Fruit fly (Drosophila melanogaster): Measurements from ENCODE around the gene rha.
A peak's percentile ranks its signal among the peaks of the same experiment; 100 is the strongest.

The rha gene

DNA sequence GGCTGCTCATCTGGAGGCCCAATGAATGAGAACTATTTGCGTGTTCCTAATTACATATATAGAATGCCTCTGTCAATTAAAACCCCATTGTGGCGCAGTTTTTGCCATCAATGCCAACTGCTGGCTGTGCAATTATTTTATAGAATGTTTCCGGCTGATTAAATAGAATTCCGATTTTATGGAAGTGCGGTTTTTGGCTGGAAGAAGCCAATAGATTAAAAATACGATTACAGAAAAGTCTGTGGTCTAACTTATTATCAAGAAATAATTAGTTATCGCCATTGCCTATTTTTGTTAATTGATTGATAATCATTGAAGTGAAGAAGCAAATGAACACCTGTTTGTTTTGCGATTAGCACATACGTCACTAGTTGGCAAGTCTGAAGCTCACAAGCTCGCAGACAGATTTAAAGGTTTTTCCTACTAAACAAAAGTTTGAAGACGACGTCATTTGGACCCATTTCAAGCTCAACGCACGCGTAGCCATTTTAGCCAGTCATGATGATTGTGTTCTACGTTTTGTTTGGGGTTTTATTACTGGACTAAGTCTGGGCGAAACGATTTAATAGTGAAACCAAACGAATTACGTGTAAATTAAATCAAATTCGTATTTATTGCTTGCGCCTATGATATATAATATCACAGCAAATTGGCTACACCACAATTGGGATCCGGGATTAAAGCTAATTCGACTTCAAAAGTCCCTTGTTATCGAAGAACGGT lies 34.1 kb upstream of the rha start:
- TF ChIP-seq lz (GFP tag; optimal IDR thresholded peaks at IDR 0.05) (no peak), vri (GFP tag; optimal IDR thresholded peaks at IDR 0.05) (peak; percentile 26), CG6854 (GFP tag; optimal IDR thresholded peaks at IDR 0.05) (no peak), fkh (GFP tag; optimal IDR thresholded peaks at IDR 0.05) (peak; percentile 56), net (GFP tag; optimal IDR thresholded peaks at IDR 0.05) (no peak), Blimp-1 (GFP tag; optimal IDR thresholded peaks at IDR 0.05) (no peak)

DNA sequence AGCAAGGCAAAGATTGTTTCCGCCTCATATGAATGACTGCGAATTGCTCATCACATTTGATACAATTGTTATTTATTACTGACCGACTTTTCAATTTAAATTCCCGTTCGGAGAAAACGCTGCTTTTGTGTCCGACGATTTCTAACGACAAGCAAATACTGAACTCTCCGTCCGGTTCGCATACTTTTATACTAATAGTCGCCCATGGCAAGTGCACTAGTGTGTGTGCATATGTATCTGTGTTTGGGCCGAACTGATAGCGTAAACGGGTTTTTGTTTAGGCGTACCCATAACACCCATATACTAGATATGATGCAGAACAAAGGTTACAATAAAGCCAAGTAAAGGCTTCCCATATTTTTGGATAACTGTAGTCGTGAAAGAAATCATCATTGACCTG lies 31.8 kb upstream of the rha start, which contains the start of gene CG10550:
CG10550 (minus strand) TSS at position 164 of the 400 bp plus-strand sequence.
- TF ChIP-seq spab (GFP tag; optimal IDR thresholded peaks at IDR 0.05) (no peak), topi (GFP tag; optimal IDR thresholded peaks at IDR 0.05) (no peak), Smox (GFP tag; optimal IDR thresholded peaks at IDR 0.05) (no peak), CG11902 (GFP tag; optimal IDR thresholded peaks at IDR 0.05) (no peak), CG3032 (tag; optimal IDR thresholded peaks at IDR 0.05) (no peak), pdm3 (GFP tag; optimal IDR thresholded peaks at IDR 0.05) (no peak), CG34406 (GFP tag; optimal IDR thresholded peaks at IDR 0.05) (no peak), vri (GFP tag; optimal IDR thresholded peaks at IDR 0.05) (no peak), ss (GFP tag; optimal IDR thresholded peaks at IDR 0.05) (no peak), dsx (GFP tag; optimal IDR thresholded peaks at IDR 0.05; ENCODE audit: poor library complexity, severe bottlenecking) (no peak), fd59A (GFP tag; optimal IDR thresholded peaks at IDR 0.05) (no peak), CG15336 (GFP tag; IDR thresholded peaks at IDR 0.05) (no peak)

DNA sequence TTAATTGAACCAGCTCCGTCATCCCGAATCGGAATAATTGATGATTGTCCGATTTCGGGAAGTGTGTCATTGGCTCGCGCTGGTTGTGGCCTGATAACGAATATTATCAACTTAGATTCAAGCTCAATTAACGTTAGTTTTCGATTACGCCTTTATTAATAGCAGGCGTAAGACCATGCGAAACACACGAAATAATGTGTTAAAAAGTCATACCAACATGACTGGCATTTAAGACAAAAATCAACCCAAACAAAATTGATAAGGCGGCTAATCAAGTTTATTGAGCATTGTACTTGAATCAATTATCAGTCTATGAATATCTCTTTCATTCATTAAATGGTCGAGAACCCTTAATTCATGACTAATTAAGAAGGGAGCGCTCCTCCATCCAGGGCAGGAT lies 30.9 kb upstream of the rha start:
- peak; percentile 9 for TF ChIP-seq vri (GFP tag; optimal IDR thresholded peaks at IDR 0.05)
- TF ChIP-seq Ets96B (tag; optimal IDR thresholded peaks at IDR 0.05) = no peak
- no peak for TF ChIP-seq Ets21C (GFP tag; optimal IDR thresholded peaks at IDR 0.05)

DNA sequence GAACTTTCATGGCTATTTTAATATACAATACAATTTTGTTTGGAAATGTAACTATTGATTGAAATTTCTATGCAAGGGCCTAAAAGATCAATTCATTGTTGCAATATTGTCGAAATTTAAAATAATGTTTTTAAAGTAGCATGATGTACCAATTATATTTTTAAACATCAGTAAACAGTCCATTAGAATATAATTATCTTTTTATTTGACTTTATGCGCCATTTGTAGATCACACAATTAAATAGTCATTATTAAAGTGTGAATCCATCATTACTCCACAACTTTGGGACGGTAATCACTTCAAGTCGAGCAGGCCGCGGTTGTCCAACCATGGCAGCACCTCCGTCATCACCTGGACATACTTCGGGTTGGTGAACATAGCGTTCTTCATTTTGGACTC lies 29.2 kb upstream of the rha start, which contains the start of gene CG31099:
CG31099 (minus strand) TSS at position 101 of the 400 bp plus-strand sequence.
- TF ChIP-seq Eip93F (GFP tag; optimal IDR thresholded peaks at IDR 0.05) (no peak), OdsH (GFP tag; optimal IDR thresholded peaks at IDR 0.05) (no peak), salr (GFP tag; optimal IDR thresholded peaks at IDR 0.05) (no peak), CG6276 (GFP tag; optimal IDR thresholded peaks at IDR 0.05) (no peak), CG34406 (GFP tag; optimal IDR thresholded peaks at IDR 0.05) (no peak), Lpt (GFP tag; optimal IDR thresholded peaks at IDR 0.05) (no peak), Blimp-1 (GFP tag; optimal IDR thresholded peaks at IDR 0.05) (no peak)

DNA sequence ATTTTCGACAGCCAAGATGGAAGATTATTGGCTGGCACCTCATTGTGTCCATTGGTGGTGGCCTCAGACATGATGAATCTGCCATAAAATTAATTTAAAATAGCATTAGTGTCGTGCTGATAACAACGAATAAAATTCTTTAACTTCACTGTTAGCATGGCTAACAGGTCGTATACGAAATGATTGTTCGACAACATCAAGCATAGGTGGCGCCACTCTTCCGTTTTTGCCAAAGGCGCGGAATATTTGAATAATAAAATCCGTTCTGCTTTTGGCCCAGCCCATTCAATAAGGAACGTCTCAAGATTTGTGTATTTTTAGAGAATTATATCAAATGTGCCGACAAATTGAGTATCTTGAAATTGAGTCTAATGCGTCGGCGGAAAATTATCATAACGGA lies 27.5 kb upstream of the rha start:
- TF ChIP-seq topi (GFP tag; optimal IDR thresholded peaks at IDR 0.05) = no peak
- TF ChIP-seq cyc (GFP tag; optimal IDR thresholded peaks at IDR 0.05) = no peak
- no peak for TF ChIP-seq Smox (GFP tag; optimal IDR thresholded peaks at IDR 0.05)
- TF ChIP-seq Eip78C (GFP tag) = no peak
- no peak for TF ChIP-seq fd59A (GFP tag; optimal IDR thresholded peaks at IDR 0.05)
- no peak for TF ChIP-seq CG6163 (GFP tag; IDR thresholded peaks at IDR 0.05)
- TF ChIP-seq CG11294 (GFP tag; IDR thresholded peaks at IDR 0.05) = no peak
- TF ChIP-seq lz (GFP tag; optimal IDR thresholded peaks at IDR 0.05) = no peak
- no peak for TF ChIP-seq svp (GFP tag)
- TF ChIP-seq CG6792 (GFP tag; optimal IDR thresholded peaks at IDR 0.05) = no peak

DNA sequence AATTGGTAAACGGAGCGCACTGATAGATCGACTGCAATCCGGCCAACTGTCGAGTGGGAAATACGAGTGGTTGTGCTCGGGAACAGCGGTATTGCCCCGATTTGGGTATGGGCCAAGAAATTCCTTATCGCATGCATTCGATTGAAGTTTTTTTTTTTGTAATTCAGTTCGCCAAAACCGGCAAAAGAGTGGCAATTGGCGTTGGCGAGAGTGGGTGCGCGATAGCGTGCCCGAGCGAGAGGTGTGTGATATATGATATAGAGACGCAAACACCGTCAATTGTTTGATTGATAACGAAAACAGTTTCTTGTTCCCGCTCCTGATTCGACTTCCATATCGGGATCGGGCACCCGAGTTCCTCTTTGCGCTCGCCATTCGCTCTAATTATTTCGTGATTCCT lies 26.3 kb upstream of the rha start, which contains the start of gene CG31087:
CG31087 (minus strand) TSS at position 63 of the 400 bp plus-strand sequence.
- peak; percentile 55 for TF ChIP-seq vri (GFP tag; optimal IDR thresholded peaks at IDR 0.05)
- no peak for TF ChIP-seq Hr39 (GFP tag; optimal IDR thresholded peaks at IDR 0.05)

Data from whole organism, prepupa.